Fruit fly (Drosophila melanogaster) whole organism, embryonic: ENCODE measurements around the gene CG1307.
A peak's percentile ranks its signal among the peaks of the same experiment; 100 is the strongest.

Source experiments
- ATbp ChIP-seq: fragments of 200-800 bp; sonication (Bioruptor generic); optimal IDR thresholded peaks from 2 replicates; lab custom pipeline; 2017; ENCODE audit warnings: missing biosample characterization, mild to moderate bottlenecking, missing genetic modification characterization, missing genetic modification reagents
- Awh ChIP-seq: fragments of 200-800 bp; sonication (Bioruptor generic); IDR thresholded peaks from 2 replicates; pipeline ENCODE4, ENCODE4 v1.3.6; 2022; ENCODE audit warnings: missing biosample characterization, missing genetic modification characterization
- CG10267 ChIP-seq: fragments of 200-800 bp; sonication (Bioruptor generic); optimal IDR thresholded peaks from 2 replicates; lab custom pipeline; 2018; ENCODE audit warnings: missing biosample characterization, mild to moderate bottlenecking, missing genetic modification characterization, moderate library complexity
- CG14441 ChIP-seq: fragments of 200-800 bp; sonication (Bioruptor generic); IDR thresholded peaks from 2 replicates; pipeline ENCODE4 v1.3.6; 2022; ENCODE audit warnings: missing biosample characterization, missing genetic modification characterization
- CG3163 ChIP-seq: fragments of 200-800 bp; sonication (Bioruptor generic); optimal IDR thresholded peaks from 3 replicates; lab custom pipeline; 2016; ENCODE audit warnings: missing biosample characterization, missing genetic modification characterization
- CG6854 ChIP-seq: fragments of 200-800 bp; sonication (Bioruptor generic); optimal IDR thresholded peaks from 3 replicates; lab custom pipeline; 2017; ENCODE audit warnings: missing biosample characterization, mild to moderate bottlenecking, missing genetic modification characterization
- CG9727 ChIP-seq: fragments of 200-800 bp; sonication (Bioruptor generic); optimal IDR thresholded peaks from 3 replicates; lab custom pipeline; 2017; ENCODE audit warnings: missing biosample characterization, mild to moderate bottlenecking, missing genetic modification characterization
- Deaf1 ChIP-seq: fragments of 200-800 bp; optimal IDR thresholded peaks from 3 replicates; lab custom pipeline; 2019; ENCODE audit warnings: missing biosample characterization, mild to moderate bottlenecking, missing genetic modification characterization, moderate library complexity
- Gug ChIP-seq: fragments of 200-800 bp; sonication (Bioruptor generic); IDR thresholded peaks from 4 replicates; pipeline ENCODE4 v1.3.6; 2022; ENCODE audit warnings: missing biosample characterization, missing genetic modification characterization
- Med ChIP-seq: fragments of 200-800 bp; sonication (Bioruptor generic); peaks from one replicate; lab custom pipeline; 2016; ENCODE audit warnings: missing biosample characterization, missing genetic modification characterization, mild to moderate bottlenecking, inconsistent platforms, moderate library complexity
- bigmax ChIP-seq: fragments of 200-800 bp; sonication (Bioruptor generic); optimal IDR thresholded peaks from 2 replicates; lab custom pipeline; 2018; ENCODE audit warnings: missing biosample characterization, mild to moderate bottlenecking, missing genetic modification characterization
- exex ChIP-seq: fragments of 200-800 bp; sonication (Bioruptor generic); optimal IDR thresholded peaks from 4 replicates; lab custom pipeline; 2018; ENCODE audit warnings: missing biosample characterization, mild to moderate bottlenecking, missing genetic modification characterization, moderate library complexity
- ind ChIP-seq: fragments of 200-800 bp; sonication (Bioruptor generic); optimal IDR thresholded peaks from 3 replicates; lab custom pipeline; 2016; ENCODE audit warnings: missing biosample characterization, missing genetic modification characterization
- tna ChIP-seq: fragments of 200-800 bp; sonication (Bioruptor generic); IDR thresholded peaks from 2 replicates; pipeline ENCODE4 v1.3.6; 2022; ENCODE audit warnings: missing biosample characterization, missing genetic modification characterization; ENCODE audit not compliant: partially characterized antibody

DNA sequence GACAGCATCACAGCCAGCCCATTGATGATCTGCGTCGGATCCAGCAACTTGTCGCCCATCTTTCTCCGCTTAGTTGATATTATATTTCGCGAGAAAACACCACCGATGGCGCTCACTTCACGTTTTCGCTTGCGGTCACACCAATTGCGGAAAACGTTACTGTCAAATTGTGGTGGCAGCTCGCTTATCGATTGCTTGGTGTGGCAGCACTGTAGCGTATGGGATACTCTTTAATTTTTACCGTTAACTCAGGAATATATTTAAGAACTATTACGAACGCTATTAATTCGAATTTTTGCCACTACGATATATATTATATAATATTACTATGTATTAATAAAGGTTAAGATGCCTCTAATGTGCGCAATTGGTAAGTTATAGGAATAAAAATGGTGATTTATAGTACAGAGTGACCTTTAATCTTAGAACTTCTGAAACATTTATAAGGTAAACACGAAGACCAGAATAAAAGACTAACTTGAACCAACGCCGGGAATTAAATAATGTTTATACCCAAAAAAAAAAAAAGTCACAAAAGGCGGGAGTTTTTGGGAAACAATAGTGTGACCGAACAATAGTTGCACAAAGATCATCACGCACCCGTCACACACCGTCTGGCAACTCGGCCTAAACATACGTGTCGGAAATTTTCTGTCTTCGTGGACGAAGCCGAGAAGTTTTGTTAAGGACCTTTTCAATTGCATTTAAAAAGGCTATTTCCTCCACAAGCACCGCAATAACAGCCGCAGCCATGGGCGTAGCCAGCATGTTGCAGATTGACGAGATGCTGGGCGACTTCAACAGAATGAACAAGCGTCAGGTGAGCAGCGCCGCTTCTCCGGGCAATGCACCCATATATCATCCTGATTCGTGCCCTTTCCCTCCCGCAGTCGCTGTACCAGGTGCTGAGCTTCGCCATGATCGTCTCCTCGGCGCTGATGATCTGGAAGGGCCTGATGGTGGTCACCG, at the start of gene CG1307, which contains the start of gene twr:
- TF ChIP-seq Med (peak; percentile 82), Gug (GFP tag; lab: Robert Waterston, UW) (no peak), CG14441 (peak; percentile 31; the same call in 1 of the 2 replicates), ind (GFP tag; lab: Kevin White, UChicago) (no peak), CG3163 (GFP tag; lab: Kevin White, UChicago) (no peak), tna (no peak), Awh (GFP tag; lab: Robert Waterston, UW) (no peak), exex (no peak), CG9727 (GFP tag; lab: Kevin White, UChicago) (no peak), Deaf1 (tag; lab: Kevin White, UChicago) (peak; percentile 78), ATbp (GFP tag; lab: Kevin White, UChicago) (no peak), CG10267 (tag; lab: Kevin White, UChicago) (peak; percentile 55), bigmax (GFP tag; lab: Kevin White, UChicago) (no peak), CG6854 (GFP tag; lab: Kevin White, UChicago) (no peak)
